Worm (Caenorhabditis elegans): ENCODE measurements around the gene F53H1.4.

ce11 chrIV:1349352-1349751 lies 39.4 kb downstream of the F53H1.4 start:
- TF ChIP-seq him-1 (tag; optimal IDR thresholded peaks at IDR 0.05) (no peak), dao-5 (tag; optimal IDR thresholded peaks at IDR 0.05) (no peak)
